Worm (Caenorhabditis elegans): ENCODE data around the gene ZK418.2.

Gene ZK418.2

DNA sequence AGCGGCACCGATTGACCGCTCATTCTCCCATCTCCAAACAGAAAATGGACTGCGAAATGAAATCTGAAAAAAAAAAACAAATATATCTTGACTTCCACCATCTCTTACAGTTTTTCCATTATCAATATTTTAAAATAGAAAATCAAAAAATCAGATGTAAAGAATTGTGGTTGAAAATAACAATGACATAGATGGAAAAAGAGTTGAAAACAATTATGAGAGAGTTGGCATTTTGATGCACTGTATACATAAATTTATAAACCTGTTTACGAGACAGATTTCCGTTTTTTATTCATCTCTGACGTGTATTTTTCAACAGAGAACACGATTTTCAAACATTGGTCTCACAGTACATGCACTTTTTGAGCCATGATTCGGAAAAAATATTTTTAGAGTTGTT is 10.5 kb upstream of the ZK418.2 start, which contains the start of gene ZK418.7:
Gene ZK418.7, minus strand, starts transcription at position 101 of the 400 bp plus-strand sequence.
- TF ChIP-seq pha-2 (tag; optimal IDR thresholded peaks at IDR 0.05) (no peak), ets-4 (tag; optimal IDR thresholded peaks at IDR 0.05) (no peak), ama-1 (optimal IDR thresholded peaks at IDR 0.05) (no peak), eyg-1 (tag; optimal IDR thresholded peaks at IDR 0.05) (no peak), ceh-9 (tag; optimal IDR thresholded peaks at IDR 0.05) (no peak), hlh-15 (tag; optimal IDR thresholded peaks at IDR 0.05) (no peak)

ce11 chrIII:7081488-7081887 is 9.7 kb upstream of the ZK418.2 start:
- TF ChIP-seq ceh-48 (tag; optimal IDR thresholded peaks at IDR 0.05), result no peak
- TF ChIP-seq elt-2 (tag; optimal IDR thresholded peaks at IDR 0.05), result peak; percentile 24

DNA sequence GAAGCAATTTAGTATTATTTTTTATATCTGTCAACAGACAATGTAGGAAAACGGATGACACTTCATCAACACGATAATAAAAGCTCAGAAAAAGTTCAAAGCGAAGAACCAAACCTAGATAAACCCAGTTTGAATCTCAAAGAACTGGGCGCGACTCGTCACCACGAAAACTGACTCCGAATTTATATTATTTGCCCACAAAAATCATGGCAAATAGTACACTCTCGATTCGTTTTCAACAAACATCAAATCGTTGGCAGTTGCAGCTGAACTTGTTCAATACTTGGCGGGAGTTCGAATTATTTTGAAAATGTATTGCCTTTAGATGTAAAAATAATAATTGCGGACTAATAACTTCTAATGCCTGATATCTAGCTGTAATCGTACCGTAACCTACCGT is 8.0 kb upstream of the ZK418.2 start:
- TF ChIP-seq ceh-22 (tag; optimal IDR thresholded peaks at IDR 0.05) (no peak), ttx-3 (tag; optimal IDR thresholded peaks at IDR 0.05) (no peak), mec-3 (tag; optimal IDR thresholded peaks at IDR 0.05; ENCODE audit: borderline replicate concordance) (no peak), unc-86 (tag; optimal IDR thresholded peaks at IDR 0.05) (no peak), rnt-1 (tag; optimal IDR thresholded peaks at IDR 0.05) (no peak), K02D7.2 (tag; optimal IDR thresholded peaks at IDR 0.05) (no peak), dve-1 (tag; optimal IDR thresholded peaks at IDR 0.05) (no peak), lim-6 (tag; optimal IDR thresholded peaks at IDR 0.05) (no peak), pax-1 (tag; optimal IDR thresholded peaks at IDR 0.05) (no peak), unc-3 (GFP tag; conservative IDR thresholded peaks at IDR 0.05) (no peak), unc-3 (tag; optimal IDR thresholded peaks at IDR 0.05) (no peak), tbx-7 (tag; optimal IDR thresholded peaks at IDR 0.05) (no peak), ceh-45 (GFP tag; IDR thresholded peaks at IDR 0.05) (no peak), ceh-30 (tag; optimal IDR thresholded peaks at IDR 0.05) (no peak), odd-2 (tag; optimal IDR thresholded peaks at IDR 0.05) (no peak), pat-9 (tag; optimal IDR thresholded peaks at IDR 0.05) (no peak), C38D4.7 (GFP tag; optimal IDR thresholded peaks at IDR 0.05) (no peak), fkh-6 (tag; optimal IDR thresholded peaks at IDR 0.05) (no peak), ceh-31 (tag; optimal IDR thresholded peaks at IDR 0.05) (no peak), T23F11.4 (GFP tag; optimal IDR thresholded peaks at IDR 0.05) (no peak)

ce11 chrIII:7084908-7085307 is 6.2 kb upstream of the ZK418.2 start, which contains the start of gene tofu-7:
tofu-7 (minus strand) TSS chrIII:7085018.
- no peak for TF ChIP-seq nfya-1 (tag; optimal IDR thresholded peaks at IDR 0.05)
- TF ChIP-seq pha-4 (tag; optimal IDR thresholded peaks at IDR 0.05), result no peak
- no peak for TF ChIP-seq ceh-18 (tag; optimal IDR thresholded peaks at IDR 0.05)
- no peak for TF ChIP-seq ceh-22 (tag; optimal IDR thresholded peaks at IDR 0.05)
- TF ChIP-seq madf-2 (tag; optimal IDR thresholded peaks at IDR 0.05), result no peak

ce11 chrIII:7087180-7087579 is 4.0 kb upstream of the ZK418.2 start:
- TF ChIP-seq C38D4.7 (GFP tag; optimal IDR thresholded peaks at IDR 0.05) (no peak), ama-1 (optimal IDR thresholded peaks at IDR 0.05) (no peak), fkh-10 (GFP tag; optimal IDR thresholded peaks at IDR 0.05) (no peak), sox-2 (GFP tag; IDR thresholded peaks at IDR 0.05) (no peak), hlh-8 (tag; optimal IDR thresholded peaks at IDR 0.05) (no peak), ceh-9 (tag; optimal IDR thresholded peaks at IDR 0.05) (no peak), pag-3 (tag; optimal IDR thresholded peaks at IDR 0.05; ENCODE audit: borderline replicate concordance) (no peak), hlh-30 (tag; optimal IDR thresholded peaks at IDR 0.05; ENCODE audit: insufficient read depth) (no peak), pha-2 (tag; optimal IDR thresholded peaks at IDR 0.05) (no peak), sox-4 (tag; optimal IDR thresholded peaks at IDR 0.05) (no peak), nhr-11 (tag; optimal IDR thresholded peaks at IDR 0.05) (no peak), elt-2 (tag; optimal IDR thresholded peaks at IDR 0.05) (no peak), fax-1 (tag; optimal IDR thresholded peaks at IDR 0.05) (no peak)
